Worm (Caenorhabditis elegans) whole organism, L4 larva: ENCODE results near the gene dop-5.

Source experiments
- D1046.2 ChIP-seq: fragments of 200-800 bp; sonication (Bioruptor generic); IDR thresholded peaks from 2 replicates; pipeline ENCODE4 v1.3.6; 2022; ENCODE audit warnings: missing genetic modification characterization, missing compliant biosample characterization
- F26F4.8 ChIP-seq: fragments of 200-800 bp; sonication (Bioruptor generic); conservative IDR thresholded peaks from 2 replicates; pipeline ENCODE4 v1.3.6; 2022; ENCODE audit warnings: missing genetic modification characterization, missing compliant biosample characterization
- F37D6.2 ChIP-seq: sonication (generic microtip); optimal IDR thresholded peaks from 2 replicates; lab custom pipeline; 2016; ENCODE audit warnings: mild to moderate bottlenecking, missing genetic modification characterization, missing compliant biosample characterization
- F49E8.2 ChIP-seq: sonication (generic microtip); optimal IDR thresholded peaks from 2 replicates; lab custom pipeline; 2016; ENCODE audit warnings: missing compliant biosample characterization, mild to moderate bottlenecking, missing genetic modification characterization, borderline replicate concordance
- R02D3.7 ChIP-seq: fragments of 150-350 bp; sonication (generic microtip); optimal IDR thresholded peaks from 3 replicates; lab custom pipeline; 2014; ENCODE audit warnings: missing biosample characterization, missing genetic modification characterization
- T20F7.1 ChIP-seq: fragments of 200-800 bp; sonication (Bioruptor generic); optimal IDR thresholded peaks from 2 replicates; lab custom pipeline; 2018; ENCODE audit warnings: mild to moderate bottlenecking, missing genetic modification characterization, missing compliant biosample characterization
- Y48G9A.11 ChIP-seq: fragments of 200-800 bp; sonication (Bioruptor generic); IDR thresholded peaks from 2 replicates; pipeline ENCODE4 v1.3.6; 2022; ENCODE audit warnings: missing genetic modification reagents, missing genetic modification characterization, missing compliant biosample characterization
- Y5F2A.4 ChIP-seq: fragments of 200-800 bp; sonication (Bioruptor generic); optimal IDR thresholded peaks from 2 replicates; lab custom pipeline; 2018; ENCODE audit warnings: mild to moderate bottlenecking, missing genetic modification characterization, missing compliant biosample characterization
- aha-1 ChIP-seq: fragments of 150-350 bp; peaks from one replicate; lab custom pipeline; 2014; ENCODE audit warnings: missing biosample characterization, missing genetic modification characterization
- aly-2 ChIP-seq: sonication (generic microtip); optimal IDR thresholded peaks from 2 replicates; lab custom pipeline; 2018; ENCODE audit warnings: missing biosample characterization, missing genetic modification characterization
- arid-1 ChIP-seq: fragments of 200-800 bp; sonication (Bioruptor generic); conservative IDR thresholded peaks from 2 replicates; pipeline ENCODE4 v1.3.6; 2022; ENCODE audit warnings: missing genetic modification reagents, missing genetic modification characterization, missing compliant biosample characterization
- ceh-32 ChIP-seq: sonication (generic microtip); optimal IDR thresholded peaks from 2 replicates; lab custom pipeline; 2016; ENCODE audit warnings: mild to moderate bottlenecking, missing genetic modification characterization, missing compliant biosample characterization; ENCODE audit not compliant: poor library complexity
- ceh-62 ChIP-seq: sonication (generic microtip); optimal IDR thresholded peaks from 2 replicates; lab custom pipeline; 2017; ENCODE audit warnings: missing biosample characterization, missing genetic modification characterization
- daf-12 ChIP-seq: fragments of 150-350 bp; optimal IDR thresholded peaks from 2 replicates; lab custom pipeline; 2014; ENCODE audit warnings: missing biosample characterization, missing genetic modification reagents, missing genetic modification characterization
- daf-16 ChIP-seq, 3 experiments: sonication (generic microtip); optimal IDR thresholded peaks; 2 replicates each; lab custom pipeline; 2016 to 2017; ENCODE audit warnings: missing genetic modification characterization in 3 of 3, missing genetic modification reagents in 3 of 3, mild to moderate bottlenecking in 2 of 3, missing compliant biosample characterization in 2 of 3, missing biosample characterization in 1 of 3, moderate library complexity in 1 of 3
- daf-8 ChIP-seq: fragments of 200-800 bp; sonication (Bioruptor generic); IDR thresholded peaks from 2 replicates; pipeline ENCODE4 v1.3.6; 2022; ENCODE audit warnings: missing genetic modification characterization, missing compliant biosample characterization
- dve-1 ChIP-seq: sonication (generic microtip); optimal IDR thresholded peaks from 2 replicates; lab custom pipeline; 2017; ENCODE audit warnings: antibody characterized with exemption, mild to moderate bottlenecking, missing genetic modification characterization, missing compliant biosample characterization; ENCODE audit not compliant: insufficient read depth
- egl-27 ChIP-seq: sonication (generic microtip); optimal IDR thresholded peaks from 3 replicates; lab custom pipeline; 2017; ENCODE audit warnings: missing biosample characterization, missing genetic modification reagents, missing genetic modification characterization
- fkh-10 ChIP-seq: fragments of 150-350 bp; optimal IDR thresholded peaks from 2 replicates; lab custom pipeline; 2014; ENCODE audit warnings: missing biosample characterization, missing genetic modification reagents, missing genetic modification characterization
- fos-1 ChIP-seq: fragments of 150-350 bp; optimal IDR thresholded peaks from 2 replicates; lab custom pipeline; 2014; ENCODE audit warnings: missing biosample characterization, missing genetic modification characterization
- hlh-11 ChIP-seq: fragments of 200-800 bp; sonication (Bioruptor generic); optimal IDR thresholded peaks from 2 replicates; lab custom pipeline; 2018; ENCODE audit warnings: mild to moderate bottlenecking, missing genetic modification characterization, missing compliant biosample characterization
- lin-1 ChIP-seq: fragments of 200-800 bp; sonication (Bioruptor generic); IDR thresholded peaks from 2 replicates; pipeline ENCODE4 v1.3.6; 2022; ENCODE audit warnings: missing genetic modification reagents, missing genetic modification characterization, missing compliant biosample characterization
- lin-39 ChIP-seq: fragments of 150-350 bp; optimal IDR thresholded peaks from 2 replicates; lab custom pipeline; 2014; ENCODE audit warnings: missing biosample characterization, missing genetic modification reagents, missing genetic modification characterization
- lir-3 ChIP-seq: sonication (generic microtip); optimal IDR thresholded peaks from 2 replicates; lab custom pipeline; 2016; ENCODE audit warnings: mild to moderate bottlenecking, missing genetic modification characterization, missing compliant biosample characterization
- mdl-1 ChIP-seq, 2 experiments: fragments of 150-350 bp in 1 of 2; sonication (generic microtip) in 1 of 2; optimal IDR thresholded peaks; 2 replicates each; lab custom pipeline; 2014 to 2017; ENCODE audit warnings: missing biosample characterization in 2 of 2, missing genetic modification characterization in 2 of 2
- mes-2 ChIP-seq: sonication (generic microtip); optimal IDR thresholded peaks from 2 replicates; lab custom pipeline; 2016; ENCODE audit warnings: missing genotype, mild to moderate bottlenecking, missing genetic modification characterization, missing compliant biosample characterization; ENCODE audit not compliant: poor library complexity, severe bottlenecking
- mxl-3 ChIP-seq: fragments of 200-800 bp; sonication (Bioruptor generic); optimal IDR thresholded peaks from 2 replicates; lab custom pipeline; 2018; ENCODE audit warnings: mild to moderate bottlenecking, missing genetic modification characterization, missing compliant biosample characterization
- nhr-42 ChIP-seq: fragments of 200-800 bp; sonication (Bioruptor generic); IDR thresholded peaks from 2 replicates; pipeline ENCODE4 v1.3.6; 2022; ENCODE audit warnings: missing genetic modification characterization, missing compliant biosample characterization
- nhr-77 ChIP-seq: fragments of 150-350 bp; optimal IDR thresholded peaks from 2 replicates; lab custom pipeline; 2014; ENCODE audit warnings: missing biosample characterization, missing genetic modification characterization
- php-3 ChIP-seq: fragments of 200-800 bp; sonication (Bioruptor generic); IDR thresholded peaks from 2 replicates; pipeline ENCODE4 v1.3.6; 2022; ENCODE audit warnings: missing genetic modification reagents, missing genetic modification characterization, missing compliant biosample characterization
- skn-1 ChIP-seq: fragments of 150-350 bp; optimal IDR thresholded peaks from 2 replicates; lab custom pipeline; 2014; ENCODE audit warnings: missing biosample characterization, missing genetic modification characterization
- snpc-1.2 ChIP-seq: fragments of 200-800 bp; sonication (Bioruptor generic); IDR thresholded peaks from 2 replicates; pipeline ENCODE4 v1.3.6; 2022; ENCODE audit warnings: missing genetic modification reagents, missing genetic modification characterization, missing compliant biosample characterization
- snpc-4 ChIP-seq: fragments of 150-350 bp; optimal IDR thresholded peaks from 2 replicates; lab custom pipeline; 2014; ENCODE audit warnings: missing biosample characterization, missing genetic modification characterization
- tra-1 ChIP-seq: fragments of 200-800 bp; sonication (Bioruptor generic); IDR thresholded peaks from 2 replicates; pipeline ENCODE4 v1.3.6; 2022; ENCODE audit warnings: missing genetic modification reagents, missing genetic modification characterization, missing compliant biosample characterization
- unc-130 ChIP-seq: sonication (generic microtip); optimal IDR thresholded peaks from 2 replicates; lab custom pipeline; 2016; ENCODE audit warnings: missing genetic modification reagents, missing genetic modification characterization, missing compliant biosample characterization
- unc-62 ChIP-seq, 3 experiments: fragments of 150-350 bp in 1 of 3; sonication (generic microtip); optimal IDR thresholded peaks in 2 of 3; peaks in 1 of 3; 1 replicate in 1 of 3; 2 replicates in 2 of 3; lab custom pipeline; 2014 to 2017; ENCODE audit warnings: missing biosample characterization in 3 of 3, missing genetic modification characterization in 3 of 3, missing genetic modification reagents in 3 of 3, missing genotype in 1 of 3
- vab-7 ChIP-seq: fragments of 200-800 bp; sonication (Bioruptor generic); IDR thresholded peaks from 2 replicates; pipeline ENCODE4 v1.3.6; 2022; ENCODE audit warnings: missing genetic modification reagents, missing genetic modification characterization, missing compliant biosample characterization
- zfp-2 ChIP-seq: sonication (generic microtip); optimal IDR thresholded peaks from 2 replicates; lab custom pipeline; 2016; ENCODE audit warnings: mild to moderate bottlenecking, missing genetic modification characterization, missing compliant biosample characterization
- ztf-11 ChIP-seq: fragments of 150-350 bp; optimal IDR thresholded peaks from 2 replicates; lab custom pipeline; 2014; ENCODE audit warnings: missing biosample characterization, missing genetic modification characterization

dop-5 gene

ce11 chrV:11375150-11375792 lies 9.2 kb upstream of the dop-5 start, which contains the start of gene cnb-1 (continued):
- TF ChIP-seq Y5F2A.4 (GFP tag; lab: Kevin White, UChicago) (no peak), Y48G9A.11 (GFP tag; lab: Robert Waterston, UW) (no peak), arid-1 (GFP tag; lab: Robert Waterston, UW) (no peak), lir-3 (tag; lab: Kevin White, UChicago) (no peak), aly-2 (tag; lab: Kevin White, UChicago) (no peak), lin-39 (tag; lab: Kevin White, UChicago) (no peak), daf-16 (GFP tag; optimal IDR thresholded peaks at IDR 0.05; lab: Kevin White, UChicago) (no peak), daf-16 (tag; optimal IDR thresholded peaks at IDR 0.05; lab: Kevin White, UChicago) (peak; percentile 49), snpc-1.2 (no peak), zfp-2 (tag; lab: Kevin White, UChicago) (no peak), fos-1 (tag; lab: Kevin White, UChicago) (no peak), daf-8 (GFP tag; lab: Robert Waterston, UW) (no peak), nhr-77 (no peak), egl-27 (tag; lab: Kevin White, UChicago) (no peak), T20F7.1 (GFP tag; lab: Kevin White, UChicago) (no peak), D1046.2 (GFP tag; lab: Robert Waterston, UW) (no peak), ztf-11 (tag; lab: Kevin White, UChicago) (no peak), mxl-3 (no peak), aha-1 (tag; lab: Kevin White, UChicago) (no peak), F26F4.8 (no peak), R02D3.7 (tag; lab: Kevin White, UChicago) (no peak), nhr-42 (GFP tag; lab: Robert Waterston, UW) (no peak), vab-7 (GFP tag; lab: Robert Waterston, UW) (no peak), ceh-62 (tag; lab: Kevin White, UChicago) (no peak)

- TF ChIP-seq egl-27 (tag; lab: Kevin White, UChicago) = no peak
Measured at ce11 chrV:11373918-11374317, 7.9 kb upstream of the dop-5 start.

- TF ChIP-seq snpc-4 (tag; lab: Kevin White, UChicago) (no peak), aha-1 (tag; lab: Kevin White, UChicago) (peak; percentile 91)
Measured at ce11 chrV:11372284-11372878, 6.4 kb upstream of the dop-5 start.

- no peak for TF ChIP-seq mes-2 (tag; lab: Kevin White, UChicago)
- no peak for TF ChIP-seq skn-1 (tag; lab: Kevin White, UChicago)
- TF ChIP-seq mdl-1 (tag; optimal IDR thresholded peaks at IDR 0.05; lab: Kevin White, UChicago) = no peak
- TF ChIP-seq ceh-32 = no peak
- no peak for TF ChIP-seq daf-12
- TF ChIP-seq unc-62 (GFP tag; optimal IDR thresholded peaks at IDR 0.05 in 1 of 2; lab: Kevin White, UChicago) = peak in 1 of 2 experiments; percentile 57
- no peak for TF ChIP-seq unc-62 (tag; optimal IDR thresholded peaks at IDR 0.05; lab: Kevin White, UChicago)
- TF ChIP-seq F49E8.2 (tag; lab: Kevin White, UChicago) = no peak
- TF ChIP-seq dve-1 (tag; lab: Kevin White, UChicago) = no peak
- TF ChIP-seq php-3 = no peak
- TF ChIP-seq fkh-10 (GFP tag; lab: Kevin White, UChicago) = no peak
- TF ChIP-seq aha-1 (tag; lab: Kevin White, UChicago) = peak; percentile 92
- no peak for TF ChIP-seq hlh-11 (tag; lab: Kevin White, UChicago)
- TF ChIP-seq Y48G9A.11 (GFP tag; lab: Robert Waterston, UW) = no peak
- no peak for TF ChIP-seq F37D6.2 (tag; lab: Kevin White, UChicago)
- no peak for TF ChIP-seq tra-1
- TF ChIP-seq lin-1 (GFP tag; lab: Robert Waterston, UW) = no peak
- no peak for TF ChIP-seq unc-130 (GFP tag; lab: Kevin White, UChicago)
Measured at ce11 chrV:11363575-11363974, 2.5 kb downstream of the dop-5 start.
